Fruit fly (Drosophila melanogaster) S2 (cell line): Measurements from ENCODE around the gene CG31823.

Source experiments
- CG8478 ChIP-seq: fragments of >200 bp; optimal IDR thresholded peaks from 2 replicates; lab custom pipeline; 2018
- CTCF ChIP-seq, 2 experiments: fragments of >200 bp; optimal IDR thresholded peaks; 2 replicates each; lab custom pipeline; 2018

dm6 chr2L:15911591-15912007, 11.3 kb upstream of the CG31823 start:
- no peak for TF ChIP-seq CTCF (optimal IDR thresholded peaks at IDR 0.05; lab: Kevin White, UChicago)
- no peak for TF ChIP-seq CG8478 (lab: Kevin White, UChicago)
